Fruit fly (Drosophila melanogaster) whole organism, embryonic: ENCODE results near the gene CG6937.
A peak's percentile ranks its signal among the peaks of the same experiment; 100 is the strongest.

ENCODE experiments used
- Atf3 ChIP-seq: fragments of 200-800 bp; sonication (Bioruptor generic); optimal IDR thresholded peaks from 3 replicates; lab custom pipeline; 2016; ENCODE audit warnings: missing biosample characterization, missing genetic modification characterization
- CG1024 ChIP-seq: fragments of 200-800 bp; sonication (Bioruptor generic); IDR thresholded peaks from 2 replicates; pipeline ENCODE4 v1.3.6; 2022; ENCODE audit warnings: missing biosample characterization, missing genetic modification characterization
- CG10267 ChIP-seq: fragments of 200-800 bp; sonication (Bioruptor generic); optimal IDR thresholded peaks from 2 replicates; lab custom pipeline; 2018; ENCODE audit warnings: missing biosample characterization, mild to moderate bottlenecking, missing genetic modification characterization, moderate library complexity
- CG10979 ChIP-seq: fragments of 200-800 bp; sonication (Bioruptor generic); optimal IDR thresholded peaks from 2 replicates; lab custom pipeline; 2018; ENCODE audit warnings: missing biosample characterization, mild to moderate bottlenecking, missing genetic modification characterization, moderate library complexity
- CG11085 ChIP-seq: fragments of 200-800 bp; sonication (Bioruptor generic); IDR thresholded peaks from 2 replicates; pipeline ENCODE4 v1.3.6; 2022; ENCODE audit warnings: missing biosample characterization, missing genetic modification characterization
- CG11456 ChIP-seq: fragments of 200-800 bp; sonication (Bioruptor generic); IDR thresholded peaks from 3 replicates; pipeline ENCODE4 v1.3.6; 2022; ENCODE audit warnings: missing biosample characterization, missing genetic modification characterization
- CG11696 ChIP-seq: fragments of 200-800 bp; sonication (Bioruptor generic); IDR thresholded peaks from 2 replicates; pipeline ENCODE4 v1.3.6; 2022; ENCODE audit warnings: missing biosample characterization, missing genetic modification characterization
- CG14710 ChIP-seq: fragments of 200-800 bp; sonication (Bioruptor generic); optimal IDR thresholded peaks from 3 replicates; lab custom pipeline; 2019; ENCODE audit warnings: missing biosample characterization, mild to moderate bottlenecking, missing genetic modification characterization, moderate library complexity
- CG14965 ChIP-seq: fragments of 200-800 bp; sonication (Bioruptor generic); optimal IDR thresholded peaks from 2 replicates; lab custom pipeline; 2016; ENCODE audit warnings: missing biosample characterization, missing genetic modification characterization, borderline replicate concordance
- CG1602 ChIP-seq: fragments of 200-800 bp; sonication (Bioruptor generic); optimal IDR thresholded peaks from 3 replicates; lab custom pipeline; 2016; ENCODE audit warnings: missing biosample characterization, missing genetic modification characterization
- CG1603 ChIP-seq: fragments of 200-800 bp; sonication (Bioruptor generic); optimal IDR thresholded peaks from 2 replicates; lab custom pipeline; 2019; ENCODE audit warnings: missing biosample characterization, mild to moderate bottlenecking, missing genetic modification characterization, moderate library complexity
- CG17829 ChIP-seq: fragments of 200-800 bp; optimal IDR thresholded peaks from 2 replicates; lab custom pipeline; 2019; ENCODE audit warnings: missing biosample characterization, mild to moderate bottlenecking, missing genetic modification characterization, moderate library complexity
- CG2116 ChIP-seq: fragments of 200-800 bp; sonication (Bioruptor generic); optimal IDR thresholded peaks from 3 replicates; lab custom pipeline; 2018; ENCODE audit warnings: missing biosample characterization, mild to moderate bottlenecking, missing genetic modification characterization
- CG2129 ChIP-seq: fragments of 200-800 bp; sonication (Bioruptor generic); IDR thresholded peaks from 2 replicates; pipeline ENCODE4 v1.3.6; 2022; ENCODE audit warnings: missing biosample characterization, missing genetic modification characterization; ENCODE audit not compliant: partially characterized antibody
- CG30020 ChIP-seq: fragments of 200-800 bp; optimal IDR thresholded peaks from 2 replicates; lab custom pipeline; 2019; ENCODE audit warnings: missing biosample characterization, mild to moderate bottlenecking, missing genetic modification characterization, moderate library complexity
- CG31388 ChIP-seq: fragments of 200-800 bp; sonication (Bioruptor generic); optimal IDR thresholded peaks from 2 replicates; lab custom pipeline; 2016; ENCODE audit warnings: missing biosample characterization, missing genetic modification characterization
- CG32772 ChIP-seq: fragments of 200-800 bp; sonication (Bioruptor generic); IDR thresholded peaks from 2 replicates; pipeline ENCODE4 v1.3.6; 2022; ENCODE audit warnings: missing biosample characterization, missing genetic modification characterization
- CG34224 ChIP-seq: fragments of 200-800 bp; sonication (Bioruptor generic); IDR thresholded peaks from 3 replicates; pipeline ENCODE4 v1.3.6; 2022; ENCODE audit warnings: missing biosample characterization, missing genetic modification characterization; ENCODE audit not compliant: partially characterized antibody
- CG4820 ChIP-seq: fragments of 200-800 bp; sonication (Bioruptor generic); optimal IDR thresholded peaks from 3 replicates; lab custom pipeline; 2016; ENCODE audit warnings: missing biosample characterization, missing genetic modification characterization
- CG5245 ChIP-seq: fragments of 200-800 bp; sonication (Bioruptor generic); optimal IDR thresholded peaks from 3 replicates; lab custom pipeline; 2016; ENCODE audit warnings: missing biosample characterization, missing genetic modification characterization
- CG6254 ChIP-seq: fragments of 200-800 bp; sonication (Bioruptor generic); optimal IDR thresholded peaks from 3 replicates; lab custom pipeline; 2017; ENCODE audit warnings: mild to moderate bottlenecking, missing biosample characterization, missing genetic modification reagents, missing genetic modification characterization
- CG7928 ChIP-seq: fragments of 200-800 bp; sonication (Bioruptor generic); optimal IDR thresholded peaks from 2 replicates; lab custom pipeline; 2017; ENCODE audit warnings: missing biosample characterization, mild to moderate bottlenecking, missing genetic modification characterization
- CG8924 ChIP-seq: fragments of 200-800 bp; optimal IDR thresholded peaks from 3 replicates; lab custom pipeline; 2019; ENCODE audit warnings: missing biosample characterization, mild to moderate bottlenecking, missing genetic modification characterization, moderate library complexity
- Drgx ChIP-seq: fragments of 200-800 bp; sonication (Bioruptor generic); IDR thresholded peaks from 2 replicates; pipeline ENCODE4 v1.3.6; 2022; ENCODE audit warnings: missing biosample characterization, missing genetic modification characterization
- Fer2 ChIP-seq: fragments of 200-800 bp; sonication (Bioruptor generic); optimal IDR thresholded peaks from 2 replicates; lab custom pipeline; 2018; ENCODE audit warnings: missing biosample characterization, mild to moderate bottlenecking, missing genetic modification characterization, moderate library complexity
- Kr ChIP-seq: fragments of 200-800 bp; sonication (Bioruptor generic); optimal IDR thresholded peaks from 2 replicates; lab custom pipeline; 2017; ENCODE audit warnings: missing biosample characterization, mild to moderate bottlenecking, missing genetic modification characterization
- MBD-R2 ChIP-seq: fragments of 200-800 bp; sonication (Bioruptor generic); IDR thresholded peaks from 2 replicates; pipeline ENCODE4 v1.3.6; 2022; ENCODE audit warnings: missing biosample characterization, missing genetic modification characterization
- NC2α ChIP-seq: fragments of 200-800 bp; sonication (Bioruptor generic); optimal IDR thresholded peaks from 2 replicates; lab custom pipeline; 2016; ENCODE audit warnings: missing biosample characterization, missing genetic modification characterization
- NC2β ChIP-seq: fragments of 200-800 bp; sonication (Bioruptor generic); optimal IDR thresholded peaks from 2 replicates; lab custom pipeline; 2016; ENCODE audit warnings: missing biosample characterization, missing genetic modification characterization
- NFAT ChIP-seq: fragments of 200-800 bp; sonication (Bioruptor generic); IDR thresholded peaks from 2 replicates; pipeline ENCODE4 v1.3.6; 2022; ENCODE audit warnings: missing biosample characterization, missing genetic modification characterization
- NfI ChIP-seq: fragments of 200-800 bp; sonication (Bioruptor generic); optimal IDR thresholded peaks from 3 replicates; lab custom pipeline; 2018; ENCODE audit warnings: missing biosample characterization, mild to moderate bottlenecking, missing genetic modification characterization, moderate library complexity
- ap ChIP-seq: fragments of 200-800 bp; sonication (Bioruptor generic); IDR thresholded peaks from 2 replicates; pipeline ENCODE4 v1.3.6; 2022; ENCODE audit warnings: missing biosample characterization, missing genetic modification characterization
- ase ChIP-seq: fragments of 200-800 bp; sonication (Bioruptor generic); IDR thresholded peaks from 3 replicates; pipeline ENCODE4 v1.3.6; 2022; ENCODE audit warnings: missing biosample characterization, missing genetic modification characterization
- az2 ChIP-seq: fragments of 200-800 bp; sonication (Bioruptor generic); optimal IDR thresholded peaks from 3 replicates; lab custom pipeline; 2016; ENCODE audit warnings: missing biosample characterization, missing genetic modification characterization
- btn ChIP-seq: fragments of 200-800 bp; sonication (Bioruptor generic); optimal IDR thresholded peaks from 2 replicates; lab custom pipeline; 2016; ENCODE audit warnings: missing biosample characterization, missing genetic modification characterization
- cad ChIP-seq: fragments of >200 bp; optimal IDR thresholded peaks from 2 replicates; lab custom pipeline; 2017; ENCODE audit warnings: missing biosample characterization, missing genetic modification characterization
- cato ChIP-seq: fragments of 200-800 bp; sonication (Bioruptor generic); optimal IDR thresholded peaks from 2 replicates; lab custom pipeline; 2016; ENCODE audit warnings: missing biosample characterization, missing genetic modification characterization, borderline replicate concordance
- crol ChIP-seq: fragments of 200-800 bp; sonication (Bioruptor generic); IDR thresholded peaks from 2 replicates; pipeline ENCODE4 v1.3.6; 2022; ENCODE audit warnings: missing biosample characterization, missing genetic modification characterization
- dpn ChIP-seq, 2 experiments: fragments of 200-800 bp; sonication (Bioruptor generic); optimal IDR thresholded peaks; 3 replicates each; lab custom pipeline; 2016; ENCODE audit warnings: missing biosample characterization in 2 of 2, missing genetic modification characterization in 2 of 2
- fd96Cb ChIP-seq: fragments of 200-800 bp; sonication (Bioruptor generic); optimal IDR thresholded peaks from 2 replicates; lab custom pipeline; 2018; ENCODE audit warnings: missing biosample characterization, mild to moderate bottlenecking, missing genetic modification characterization, moderate library complexity
- fru ChIP-seq: fragments of >200 bp; optimal IDR thresholded peaks from 2 replicates; lab custom pipeline; 2017
- hkb ChIP-seq, 2 experiments: fragments of 200-800 bp in 1 of 2; fragments of >200 bp in 1 of 2; sonication (Bioruptor generic) in 1 of 2; IDR thresholded peaks in 1 of 2; optimal IDR thresholded peaks in 1 of 2; 2 replicates each; pipeline versions ENCODE4 v1.3.6 to Lab custom; 2017 to 2022; ENCODE audit warnings: missing biosample characterization in 1 of 2, missing genetic modification characterization in 1 of 2
- ind ChIP-seq: fragments of 200-800 bp; sonication (Bioruptor generic); optimal IDR thresholded peaks from 3 replicates; lab custom pipeline; 2016; ENCODE audit warnings: missing biosample characterization, missing genetic modification characterization
- ken ChIP-seq: fragments of 200-800 bp; sonication (Bioruptor generic); IDR thresholded peaks from 3 replicates; pipeline ENCODE4 v1.3.6; 2022; ENCODE audit warnings: missing biosample characterization, missing genetic modification characterization
- pros ChIP-seq: fragments of 200-800 bp; sonication (Bioruptor generic); optimal IDR thresholded peaks from 3 replicates; lab custom pipeline; 2019; ENCODE audit warnings: missing biosample characterization, mild to moderate bottlenecking, missing genetic modification characterization, moderate library complexity
- sc ChIP-seq, 3 experiments: fragments of >200 bp in 2 of 3; fragments of 200-800 bp in 1 of 3; sonication (Bioruptor generic) in 1 of 3; optimal IDR thresholded peaks; 2 replicates in 2 of 3; 3 replicates in 1 of 3; lab custom pipeline; 2017; ENCODE audit warnings: mild to moderate bottlenecking in 1 of 3, missing biosample characterization in 1 of 3, missing genetic modification characterization in 1 of 3, missing genetic modification reagents in 1 of 3
- sisA ChIP-seq: fragments of 200-800 bp; sonication (Bioruptor generic); IDR thresholded peaks from 2 replicates; pipeline ENCODE4 v1.3.6; 2022; ENCODE audit warnings: missing biosample characterization, missing genetic modification characterization
- sob ChIP-seq: fragments of 200-800 bp; sonication (Bioruptor generic); IDR thresholded peaks from 2 replicates; pipeline ENCODE4 v1.3.6; 2022; ENCODE audit warnings: missing biosample characterization, missing genetic modification characterization
- tgo ChIP-seq: fragments of 200-800 bp; sonication (Bioruptor generic); IDR thresholded peaks from 3 replicates; pipeline ENCODE4 v1.3.6; 2022; ENCODE audit warnings: missing biosample characterization, missing genetic modification characterization
- toy ChIP-seq: fragments of 200-800 bp; sonication (Bioruptor generic); IDR thresholded peaks from 2 replicates; pipeline ENCODE4 v1.3.6; 2022; ENCODE audit warnings: missing biosample characterization, missing genetic modification characterization
- trem ChIP-seq: fragments of 200-800 bp; optimal IDR thresholded peaks from 3 replicates; lab custom pipeline; 2019; ENCODE audit warnings: missing biosample characterization, mild to moderate bottlenecking, missing genetic modification characterization, moderate library complexity
- vnd ChIP-seq: fragments of 200-800 bp; sonication (Bioruptor generic); IDR thresholded peaks from 3 replicates; pipeline ENCODE4 v1.3.6; 2022; ENCODE audit warnings: missing biosample characterization, missing genetic modification characterization; ENCODE audit not compliant: partially characterized antibody

The CG6937 gene

DNA sequence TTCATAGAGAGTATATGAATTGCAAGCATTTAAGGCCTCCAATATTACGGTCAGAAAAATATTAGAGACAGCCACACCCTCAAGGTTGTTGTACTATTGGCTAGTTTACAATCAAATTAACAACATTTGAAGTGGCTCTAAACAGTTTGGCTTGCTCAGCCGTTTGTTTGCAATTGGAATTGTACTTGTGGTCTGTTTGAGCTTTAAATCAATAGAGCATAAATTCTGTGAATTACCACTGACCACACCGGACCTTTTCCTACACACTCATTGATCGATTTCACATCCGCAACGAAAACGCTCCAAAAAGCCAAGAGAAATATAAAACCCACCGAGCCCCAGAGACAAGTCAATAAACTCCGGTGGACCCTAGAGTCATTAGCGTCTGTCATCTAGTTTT, 11.0 kb upstream of the CG6937 start (continued):
- no peak for TF ChIP-seq sc (optimal IDR thresholded peaks at IDR 0.05; lab: Kevin White, UChicago)
- no peak for TF ChIP-seq sc (GFP tag; optimal IDR thresholded peaks at IDR 0.05; lab: Kevin White, UChicago)
- no peak for TF ChIP-seq toy (GFP tag; lab: Robert Waterston, UW)
- no peak for TF ChIP-seq hkb (optimal IDR thresholded peaks at IDR 0.05; lab: Kevin White, UChicago)
- TF ChIP-seq hkb (GFP tag; IDR thresholded peaks at IDR 0.05; lab: Robert Waterston, UW), result peak; percentile 53; the same call in 1 of the 2 replicates
- TF ChIP-seq CG10979 (tag; lab: Kevin White, UChicago), result no peak
- no peak for TF ChIP-seq CG1603 (tag; lab: Kevin White, UChicago)
- TF ChIP-seq CG14965 (GFP tag; lab: Kevin White, UChicago), result no peak
- TF ChIP-seq Drgx (GFP tag; lab: Robert Waterston, UW), result no peak
- TF ChIP-seq CG34224 (GFP tag; lab: Robert Waterston, UW), result no peak
- TF ChIP-seq ken (GFP tag; lab: Robert Waterston, UW), result no peak
- no peak for TF ChIP-seq Fer2
- TF ChIP-seq Kr (GFP tag; lab: Kevin White, UChicago), result no peak
- TF ChIP-seq CG2129, result no peak
- no peak for TF ChIP-seq ap (GFP tag; lab: Robert Waterston, UW)
- TF ChIP-seq CG10267 (tag; lab: Kevin White, UChicago), result no peak
- no peak for TF ChIP-seq dpn (GFP tag; optimal IDR thresholded peaks at IDR 0.05; lab: Kevin White, UChicago)
- no peak for TF ChIP-seq CG32772 (GFP tag; lab: Robert Waterston, UW)
- TF ChIP-seq pros (GFP tag; lab: Kevin White, UChicago), result no peak
- no peak for TF ChIP-seq CG7928 (GFP tag; lab: Kevin White, UChicago)
- TF ChIP-seq Atf3 (GFP tag; lab: Kevin White, UChicago), result no peak
- TF ChIP-seq CG5245 (GFP tag; lab: Kevin White, UChicago), result no peak
- TF ChIP-seq crol (GFP tag; lab: Robert Waterston, UW), result no peak
- TF ChIP-seq CG31388 (GFP tag; lab: Kevin White, UChicago), result no peak
- TF ChIP-seq cato (GFP tag; lab: Kevin White, UChicago), result no peak
- no peak for TF ChIP-seq NFAT (GFP tag; lab: Robert Waterston, UW)
- no peak for TF ChIP-seq trem (tag; lab: Kevin White, UChicago)
- no peak for TF ChIP-seq CG4820 (GFP tag; lab: Kevin White, UChicago)
- no peak for TF ChIP-seq CG17829 (tag; lab: Kevin White, UChicago)
- no peak for TF ChIP-seq ase (GFP tag; lab: Robert Waterston, UW)
- no peak for TF ChIP-seq CG11085 (GFP tag; lab: Robert Waterston, UW)
- TF ChIP-seq CG30020 (tag; lab: Kevin White, UChicago), result no peak
- TF ChIP-seq ind, result no peak
- TF ChIP-seq CG11696 (GFP tag; lab: Robert Waterston, UW), result no peak
- TF ChIP-seq NfI (GFP tag; lab: Kevin White, UChicago), result no peak
- no peak for TF ChIP-seq CG14710
- TF ChIP-seq CG11456 (GFP tag; lab: Robert Waterston, UW), result no peak
- TF ChIP-seq az2 (GFP tag; lab: Kevin White, UChicago), result no peak
- no peak for TF ChIP-seq CG2116 (GFP tag; lab: Kevin White, UChicago)
- no peak for TF ChIP-seq CG1024 (GFP tag; lab: Robert Waterston, UW)
- TF ChIP-seq sisA (GFP tag; lab: Robert Waterston, UW), result no peak
- no peak for TF ChIP-seq CG8924
- TF ChIP-seq fru (lab: Kevin White, UChicago), result no peak
- TF ChIP-seq NC2β (GFP tag; lab: Kevin White, UChicago), result no peak
- TF ChIP-seq CG1602, result no peak
- no peak for TF ChIP-seq MBD-R2
- no peak for TF ChIP-seq fd96Cb (tag; lab: Kevin White, UChicago)
- no peak for TF ChIP-seq vnd (GFP tag; lab: Robert Waterston, UW)
- TF ChIP-seq cad, result no peak
- no peak for TF ChIP-seq NC2α
- no peak for TF ChIP-seq CG6254
- no peak for TF ChIP-seq btn (GFP tag; lab: Kevin White, UChicago)
- TF ChIP-seq tgo (GFP tag; lab: Robert Waterston, UW), result no peak
- no peak for TF ChIP-seq sob
